Worm (Caenorhabditis elegans) whole organism, L1 larva: ENCODE measurements around the gene clec-123.

Experiments
- lin-13 ChIP-seq: fragments of 150-350 bp; optimal IDR thresholded peaks from 2 replicates; lab custom pipeline; 2014; ENCODE audit warnings: missing biosample characterization, missing genetic modification reagents, missing genetic modification characterization
- mdl-1 ChIP-seq, 2 experiments: fragments of 150-350 bp; optimal IDR thresholded peaks; 2 replicates each; lab custom pipeline; 2014 to 2017; ENCODE audit warnings: missing biosample characterization in 2 of 2, missing genetic modification characterization in 2 of 2, inconsistent platforms in 1 of 2
- nhr-237 ChIP-seq: fragments of 150-350 bp; optimal IDR thresholded peaks from 2 replicates; lab custom pipeline; 2014; ENCODE audit warnings: missing biosample characterization, missing genetic modification characterization
- nhr-85 ChIP-seq: sonication (generic microtip); peaks from one replicate; lab custom pipeline; 2016; ENCODE audit warnings: missing genetic modification characterization, inconsistent platforms, missing compliant biosample characterization
- pag-3 ChIP-seq: sonication (generic microtip); optimal IDR thresholded peaks from 2 replicates; lab custom pipeline; 2017; ENCODE audit warnings: missing genetic modification characterization, mild to moderate bottlenecking, missing compliant biosample characterization, antibody characterized with exemption, borderline replicate concordance; ENCODE audit not compliant: insufficient read depth
- skn-1 ChIP-seq: fragments of 150-350 bp; optimal IDR thresholded peaks from 2 replicates; lab custom pipeline; 2014; ENCODE audit warnings: missing biosample characterization, missing genetic modification characterization
- tlp-1 ChIP-seq: fragments of 150-350 bp; optimal IDR thresholded peaks from 2 replicates; lab custom pipeline; 2014; ENCODE audit warnings: missing biosample characterization, missing genetic modification characterization
- unc-62 ChIP-seq: fragments of 150-350 bp; optimal IDR thresholded peaks from 2 replicates; lab custom pipeline; 2014; ENCODE audit warnings: missing biosample characterization, missing genetic modification reagents, missing genetic modification characterization
- zag-1 ChIP-seq: fragments of 150-350 bp; optimal IDR thresholded peaks from 2 replicates; lab custom pipeline; 2014; ENCODE audit warnings: missing biosample characterization, missing genetic modification characterization

DNA sequence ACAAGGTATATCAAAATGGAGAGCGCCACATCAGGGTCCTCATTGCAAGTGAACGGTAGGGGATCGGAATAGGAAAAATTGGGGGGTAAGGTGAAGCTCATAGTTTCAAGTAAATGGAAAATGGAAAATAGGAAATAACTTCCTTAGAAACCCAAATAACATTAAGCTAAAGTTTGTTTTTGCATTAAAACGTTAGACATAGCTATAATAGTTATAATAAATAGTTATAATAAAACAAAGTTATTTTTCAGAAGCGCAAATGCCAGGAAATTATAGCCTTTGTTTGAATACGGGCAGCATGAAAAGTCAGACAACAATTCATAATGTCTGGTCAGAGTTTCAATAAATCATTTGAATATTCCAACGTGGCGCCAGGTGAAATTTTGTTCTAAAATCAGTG, 13.5 kb upstream of the clec-123 start, which contains the start of gene srg-24:
- TF ChIP-seq nhr-237 (tag; lab: Kevin White, UChicago) (no peak), nhr-85 (tag; lab: Kevin White, UChicago) (no peak), mdl-1 (tag; optimal IDR thresholded peaks at IDR 0.05; lab: Kevin White, UChicago) (no peak), zag-1 (no peak), unc-62 (GFP tag; lab: Kevin White, UChicago) (no peak), skn-1 (tag; lab: Kevin White, UChicago) (no peak), lin-13 (no peak), tlp-1 (tag; lab: Kevin White, UChicago) (no peak), pag-3 (no peak)
